Fruit fly (Drosophila melanogaster): ENCODE results near the gene Snoo.

Snoo gene

dm6 chr2L:8010602-8011455, 26.8 kb upstream of the Snoo start, which contains the start of the genes Glyat and Tg (continued):
- TF ChIP-seq CG14441 (GFP tag; IDR thresholded peaks at IDR 0.05) (peak; percentile 19; the same call in 1 of the 2 replicates), tio (GFP tag; optimal IDR thresholded peaks at IDR 0.05) (no peak), E2f1 (GFP tag; IDR thresholded peaks at IDR 0.05) (no peak), zfh2 (GFP tag; optimal IDR thresholded peaks at IDR 0.05) (no peak), CG3407 (GFP tag; optimal IDR thresholded peaks at IDR 0.05) (no peak), CG6254 (GFP tag; optimal IDR thresholded peaks at IDR 0.05) (no peak), CG9609 (GFP tag; optimal IDR thresholded peaks at IDR 0.05) (no peak), CG30020 (tag; optimal IDR thresholded peaks at IDR 0.05) (peak; percentile 2), MTF-1 (GFP tag; optimal IDR thresholded peaks at IDR 0.05; ENCODE audit: borderline replicate concordance) (no peak), CG15073 (GFP tag; optimal IDR thresholded peaks at IDR 0.05) (no peak), BtbVII (GFP tag; optimal IDR thresholded peaks at IDR 0.05) (peak; percentile 33), dmrt99B (tag; optimal IDR thresholded peaks at IDR 0.05) (no peak), Xbp1 (GFP tag; optimal IDR thresholded peaks at IDR 0.05) (no peak), CG7745 (tag; optimal IDR thresholded peaks at IDR 0.05) (no peak), fd64A (GFP tag; optimal IDR thresholded peaks at IDR 0.05) (no peak), Dad (GFP tag; optimal IDR thresholded peaks at IDR 0.05) (no peak), ato (GFP tag; IDR thresholded peaks at IDR 0.05; ENCODE audit: partially characterized antibody) (no peak), CG11560 (tag; IDR thresholded peaks at IDR 0.05) (no peak), sens-2 (GFP tag; IDR thresholded peaks at IDR 0.05) (no peak), Atf3 (GFP tag; optimal IDR thresholded peaks at IDR 0.05) (no peak), NFAT (GFP tag; IDR thresholded peaks at IDR 0.05) (peak; percentile 61), CG10431 (GFP tag; optimal IDR thresholded peaks at IDR 0.05) (no peak), eyg (GFP tag; optimal IDR thresholded peaks at IDR 0.05) (no peak), Aef1 (GFP tag; IDR thresholded peaks at IDR 0.05) (no peak), gem (tag; optimal IDR thresholded peaks at IDR 0.05) (peak; percentile 47), CG10321 (GFP tag; IDR thresholded peaks at IDR 0.05) (0 out of 2 replicates have a peak, but pooled peaks have one; percentile 8), H15 (GFP tag; IDR thresholded peaks at IDR 0.05) (no peak), lab (GFP tag; optimal IDR thresholded peaks at IDR 0.05) (peak; percentile 37), Nf-YC (tag; optimal IDR thresholded peaks at IDR 0.05) (peak; percentile 16), CG8388 (GFP tag; optimal IDR thresholded peaks at IDR 0.05) (no peak), CG12236 (GFP tag; optimal IDR thresholded peaks at IDR 0.05) (no peak), gcm (GFP tag; optimal IDR thresholded peaks at IDR 0.05) (no peak), run (tag; optimal IDR thresholded peaks at IDR 0.05) (no peak), row (GFP tag; IDR thresholded peaks at IDR 0.05) (peak; percentile 60), Ptx1 (GFP tag; IDR thresholded peaks at IDR 0.05) (no peak; the same call in 1 of the 2 replicates), ac (GFP tag; optimal IDR thresholded peaks at IDR 0.05) (no peak), cwo (GFP tag; optimal IDR thresholded peaks at IDR 0.05) (peak; percentile 1), da (GFP tag; optimal IDR thresholded peaks at IDR 0.05) (no peak), org-1 (GFP tag; optimal IDR thresholded peaks at IDR 0.05) (no peak), kni (GFP tag; optimal IDR thresholded peaks at IDR 0.05) (no peak), CG16779 (GFP tag; IDR thresholded peaks at IDR 0.05) (0 out of 2 replicates have a peak, but pooled peaks have one; percentile 54), Trl (optimal IDR thresholded peaks at IDR 0.05) (peak; percentile 68 to 89), Trl (GFP tag; optimal IDR thresholded peaks at IDR 0.05) (no peak), CG10979 (tag; optimal IDR thresholded peaks at IDR 0.05) (no peak), zen (tag; optimal IDR thresholded peaks at IDR 0.05) (no peak), cato (GFP tag; optimal IDR thresholded peaks at IDR 0.05; ENCODE audit: borderline replicate concordance) (no peak), CG7357 (GFP tag; IDR thresholded peaks at IDR 0.05) (no peak), CG4617 (GFP tag; optimal IDR thresholded peaks at IDR 0.05; ENCODE audit: borderline replicate concordance) (no peak), CG15479 (GFP tag; optimal IDR thresholded peaks at IDR 0.05) (no peak)

Data from whole organism, embryonic.